Fruit fly (Drosophila melanogaster): ENCODE measurements around the gene Cpr65Au.

DNA sequence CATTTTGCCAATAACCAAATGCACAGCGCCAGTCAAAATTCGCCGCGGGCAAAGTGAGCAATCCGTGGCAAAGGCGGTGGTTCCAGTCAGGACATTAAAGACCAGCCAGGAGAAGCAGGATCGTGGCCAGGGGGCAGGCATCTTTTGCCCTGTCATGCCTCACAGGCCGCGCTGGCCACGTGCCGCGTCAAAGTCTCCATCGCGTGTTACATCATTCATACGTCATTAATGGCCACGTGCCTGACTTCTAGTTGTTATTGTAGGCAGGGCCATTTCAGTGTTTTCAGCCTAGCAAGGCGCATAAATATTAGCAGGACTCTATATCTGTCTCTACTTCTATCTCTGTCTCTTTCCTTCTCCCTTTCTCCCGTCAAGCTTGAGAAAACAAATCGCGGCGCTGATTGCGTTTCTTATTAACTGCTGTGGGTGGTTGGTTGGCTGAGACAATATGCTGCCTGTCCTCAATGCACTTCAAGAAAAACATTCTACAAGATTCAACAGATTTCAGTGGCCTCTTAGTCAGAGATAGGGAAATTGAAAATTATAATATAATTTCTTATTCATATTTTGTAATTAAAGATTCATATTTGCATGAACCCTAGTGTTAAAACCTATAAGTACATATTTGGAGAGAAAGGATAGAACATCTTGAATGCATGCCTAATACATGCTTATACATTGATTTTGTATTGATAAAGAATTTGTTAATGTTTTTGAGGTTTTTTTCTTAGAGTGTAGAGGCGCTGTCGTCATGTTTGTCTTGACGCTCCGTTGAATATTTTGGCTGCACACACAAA lies 23.4 kb downstream of the Cpr65Au start:
- TF ChIP-seq br (GFP tag; optimal IDR thresholded peaks at IDR 0.05), result no peak
- no peak for TF ChIP-seq pan (optimal IDR thresholded peaks at IDR 0.05)
- TF ChIP-seq fru (GFP tag; optimal IDR thresholded peaks at IDR 0.05), result no peak
- TF ChIP-seq GATAd (GFP tag; optimal IDR thresholded peaks at IDR 0.05), result no peak
- no peak for TF ChIP-seq Dfd (GFP tag; optimal IDR thresholded peaks at IDR 0.05)
- TF ChIP-seq psq (GFP tag; optimal IDR thresholded peaks at IDR 0.05), result no peak

Data from whole organism, wandering third instar larva.